Worm (Caenorhabditis elegans): ENCODE measurements around the gene era-1.
A peak's percentile ranks its signal among the peaks of the same experiment; 100 is the strongest.

ce11 chrV:6732995-6733394, 30.1 kb downstream of the era-1 start, which contains the start of gene grl-8:
- TF ChIP-seq lsy-2 (tag; optimal IDR thresholded peaks at IDR 0.05) (no peak), ceh-43 (GFP tag; optimal IDR thresholded peaks at IDR 0.05) (no peak), bed-3 (GFP tag; optimal IDR thresholded peaks at IDR 0.05) (no peak), snpc-4 (tag; optimal IDR thresholded peaks at IDR 0.05) (no peak), ztf-11 (tag; optimal IDR thresholded peaks at IDR 0.05) (no peak), zip-8 (tag; optimal IDR thresholded peaks at IDR 0.05) (no peak), unc-39 (tag; optimal IDR thresholded peaks at IDR 0.05) (no peak), elt-3 (tag; optimal IDR thresholded peaks at IDR 0.05) (no peak), ces-1 (GFP tag; optimal IDR thresholded peaks at IDR 0.05) (peak; percentile 19), unc-62 (GFP tag; optimal IDR thresholded peaks at IDR 0.05) (no peak), nhr-12 (tag; optimal IDR thresholded peaks at IDR 0.05) (no peak)

Measured in whole organism, mixed stage, embryonic.